Worm (Caenorhabditis elegans) whole organism, dauer: ENCODE measurements around the gene srd-39.

Experiments
- unc-62 ChIP-seq: sonication (generic microtip); optimal IDR thresholded peaks from 2 replicates; lab custom pipeline; 2017; ENCODE audit warnings: missing biosample characterization, missing genetic modification reagents, missing genetic modification characterization

The srd-39 gene

DNA sequence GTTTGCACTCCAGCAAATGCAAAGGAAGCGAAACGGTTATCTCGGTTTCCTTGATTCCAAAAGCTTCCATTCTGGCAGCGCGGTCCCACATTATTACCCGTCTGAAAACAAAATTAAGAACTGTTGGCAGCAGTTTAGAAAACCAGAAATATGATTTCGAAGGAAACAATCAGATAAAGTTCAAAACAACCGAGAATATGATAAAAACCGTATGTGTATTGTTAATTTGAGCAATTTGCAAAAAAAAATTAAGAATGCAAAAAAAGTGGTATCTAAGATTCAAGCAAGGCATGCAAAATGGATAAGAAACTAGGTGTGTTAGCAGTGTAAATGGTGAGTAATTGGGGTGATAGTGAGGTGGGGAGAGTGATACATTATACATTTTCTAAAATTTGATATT is 11.7 kb downstream of the srd-39 start, which contains the start of gene R04D3.4:
TSS of gene R04D3.4 (minus strand) at position 101 of the 400 bp plus-strand sequence.
- TF ChIP-seq unc-62 (GFP tag; lab: Kevin White, UChicago): no peak

ce11 chrX:13286533-13286932 is 13.9 kb downstream of the srd-39 start, which contains the start of gene R04D3.2:
Gene R04D3.2 (minus strand): TSS chrX:13286633.
- TF ChIP-seq unc-62 (GFP tag; lab: Kevin White, UChicago): no peak

DNA sequence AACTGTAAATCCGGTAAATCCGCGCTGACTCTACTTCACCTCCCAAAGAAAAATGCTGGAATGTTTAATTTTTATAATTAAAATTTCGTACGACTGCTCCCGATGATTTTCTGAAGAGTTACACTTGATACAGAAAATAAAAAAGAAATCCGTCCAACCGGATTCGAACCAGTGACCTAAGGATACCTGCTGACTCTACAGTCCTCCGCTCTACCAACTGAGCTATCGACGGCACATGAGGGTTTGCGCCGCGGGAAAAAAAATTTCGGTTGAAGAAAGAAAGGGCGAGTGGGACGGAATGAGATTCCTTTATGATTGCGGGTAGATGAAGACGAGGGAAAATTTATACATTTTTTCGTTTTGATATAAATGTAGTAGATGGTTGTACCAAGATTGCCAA is 15.8 kb downstream of the srd-39 start:
- no peak for TF ChIP-seq unc-62 (GFP tag; lab: Kevin White, UChicago)

ce11 chrX:13284091-13284490 is 16.3 kb downstream of the srd-39 start, which contains the start of gene cyp-14A4:
Gene cyp-14A4 (minus strand): TSS chrX:13284197.
- TF ChIP-seq unc-62 (GFP tag; lab: Kevin White, UChicago): no peak

ce11 chrX:13283462-13283861 is 16.9 kb downstream of the srd-39 start:
- no peak for TF ChIP-seq unc-62 (GFP tag; lab: Kevin White, UChicago)

- TF ChIP-seq unc-62 (GFP tag; lab: Kevin White, UChicago): no peak
Observed at ce11 chrX:13278876-13279275, 21.5 kb downstream of the srd-39 start, which contains the start of gene phf-33. Gene phf-33 (minus strand): TSS chrX:13278976.

DNA sequence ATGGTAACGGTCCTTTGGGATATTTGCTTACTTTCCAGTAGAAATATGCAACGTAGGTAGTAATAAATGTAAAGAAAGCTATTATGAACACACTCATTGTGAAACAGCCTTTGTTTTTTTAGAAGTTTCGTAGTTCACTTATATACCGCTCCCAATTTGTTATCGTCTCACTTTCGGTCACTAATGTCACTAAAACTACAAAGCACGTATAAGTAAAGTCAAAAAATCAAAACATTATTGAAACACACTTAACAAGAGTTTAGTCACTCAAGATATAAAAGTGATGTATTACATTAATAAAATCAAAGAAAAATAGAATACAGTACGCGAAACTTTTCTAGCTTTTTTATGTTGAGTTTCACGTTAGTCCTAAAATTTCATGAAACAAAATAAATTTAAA is 26.3 kb downstream of the srd-39 start, which contains the start of gene cyp-14A3:
TSS of gene cyp-14A3 (minus strand) at position 101 of the 400 bp plus-strand sequence.
- TF ChIP-seq unc-62 (GFP tag; lab: Kevin White, UChicago): no peak

DNA sequence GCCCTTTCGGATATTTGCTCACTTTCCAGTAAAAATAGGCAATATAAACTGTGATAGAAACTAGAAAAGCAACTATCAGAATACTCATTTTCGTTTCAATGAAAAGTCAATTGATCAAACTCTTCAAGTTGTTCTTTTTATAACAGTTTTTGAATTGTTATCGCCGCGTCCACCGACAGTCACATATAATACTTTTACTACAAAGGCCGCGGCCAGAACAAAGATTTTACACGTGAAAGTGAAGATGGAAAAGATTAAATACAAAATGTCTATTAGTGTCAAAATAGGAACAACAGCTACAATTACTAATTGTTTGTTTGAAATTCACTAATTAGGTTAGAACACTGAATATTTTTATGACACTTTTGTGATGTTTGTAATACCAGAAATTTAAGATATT is 30.8 kb downstream of the srd-39 start, which contains the start of gene cyp-14A2:
TSS of gene cyp-14A2 (minus strand) at position 101 of the 400 bp plus-strand sequence.
- no peak for TF ChIP-seq unc-62 (GFP tag; lab: Kevin White, UChicago)

ce11 chrX:13267230-13267629 is 33.2 kb downstream of the srd-39 start, which contains the start of gene cyp-14A1:
Gene cyp-14A1 (minus strand): TSS chrX:13267355.
- TF ChIP-seq unc-62 (GFP tag; lab: Kevin White, UChicago): no peak

DNA sequence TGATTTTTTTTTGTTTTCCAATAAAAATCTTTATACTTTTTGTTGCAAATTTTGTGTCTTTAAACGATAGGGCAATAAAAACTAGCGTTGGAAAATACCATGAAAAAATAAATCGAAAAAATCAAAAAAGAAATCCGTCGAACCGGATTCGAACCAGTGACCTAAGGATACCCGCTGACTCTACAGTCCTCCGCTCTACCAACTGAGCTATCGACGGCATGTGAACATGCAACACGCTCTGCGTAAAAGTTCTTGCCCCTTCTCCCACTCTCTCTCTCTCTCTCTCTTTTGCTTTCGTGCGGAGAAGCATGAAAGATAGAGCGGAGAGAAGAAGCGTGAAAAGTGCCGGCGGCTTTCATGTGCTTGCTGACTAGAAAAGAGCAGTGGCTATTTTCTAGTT is 35.9 kb downstream of the srd-39 start:
- TF ChIP-seq unc-62 (GFP tag; lab: Kevin White, UChicago): no peak

ce11 chrX:13262195-13262594 is 38.2 kb downstream of the srd-39 start, which contains the start of gene K09A11.1:
Gene K09A11.1 (plus strand): TSS chrX:13262495.
- no peak for TF ChIP-seq unc-62 (GFP tag; lab: Kevin White, UChicago)

DNA sequence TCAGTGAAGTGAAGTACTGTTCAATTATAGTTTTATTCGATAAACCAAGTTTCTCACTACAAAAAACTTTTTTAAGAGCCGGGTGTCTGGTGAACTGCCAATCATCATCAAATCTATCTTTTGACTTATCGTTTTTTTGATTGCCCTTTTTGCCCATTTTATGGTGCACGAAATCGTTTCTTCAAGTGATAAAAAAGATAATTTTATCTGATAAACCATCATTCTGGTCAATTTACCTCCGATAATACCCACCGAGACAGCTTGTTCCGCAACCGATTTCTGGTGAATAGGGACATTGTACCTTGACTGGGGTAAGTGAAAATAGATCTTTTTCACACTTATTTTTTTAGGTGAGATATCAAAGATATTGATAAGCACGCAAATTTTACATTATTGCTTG is 42.8 kb downstream of the srd-39 start, which contains the start of gene K08H2.10:
TSS of gene K08H2.10 (plus strand) at position 230 of the 400 bp plus-strand sequence.
- no peak for TF ChIP-seq unc-62 (GFP tag; lab: Kevin White, UChicago)

ce11 chrX:13251914-13252434 is 48.4 kb downstream of the srd-39 start, which contains the start of gene nhr-32:
Gene nhr-32 (plus strand): TSS chrX:13251964.
- TF ChIP-seq unc-62 (GFP tag; lab: Kevin White, UChicago): no peak

ce11 chrX:13251354-13251843 is 49.0 kb downstream of the srd-39 start:
- no peak for TF ChIP-seq unc-62 (GFP tag; lab: Kevin White, UChicago)

DNA sequence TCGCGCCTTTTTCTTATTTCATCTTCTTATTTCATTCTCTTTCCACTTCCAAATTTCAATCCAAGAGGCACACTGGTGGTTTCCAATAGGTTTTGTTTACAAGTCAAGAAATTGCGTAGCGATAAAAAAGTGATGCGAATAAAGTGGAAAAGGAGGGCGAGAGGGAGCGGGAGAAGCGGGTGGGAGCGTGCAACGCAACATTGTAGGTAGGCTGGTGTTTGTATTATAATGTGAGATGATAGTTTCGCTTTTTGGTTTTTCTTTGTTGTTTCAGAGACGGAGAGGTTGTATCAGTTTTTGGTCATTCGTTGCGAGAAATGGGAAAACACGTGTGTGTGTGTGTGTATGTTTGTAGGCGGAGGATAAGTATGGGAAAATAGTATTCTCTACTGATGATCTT is 50.2 kb downstream of the srd-39 start:
- no peak for TF ChIP-seq unc-62 (GFP tag; lab: Kevin White, UChicago)

DNA sequence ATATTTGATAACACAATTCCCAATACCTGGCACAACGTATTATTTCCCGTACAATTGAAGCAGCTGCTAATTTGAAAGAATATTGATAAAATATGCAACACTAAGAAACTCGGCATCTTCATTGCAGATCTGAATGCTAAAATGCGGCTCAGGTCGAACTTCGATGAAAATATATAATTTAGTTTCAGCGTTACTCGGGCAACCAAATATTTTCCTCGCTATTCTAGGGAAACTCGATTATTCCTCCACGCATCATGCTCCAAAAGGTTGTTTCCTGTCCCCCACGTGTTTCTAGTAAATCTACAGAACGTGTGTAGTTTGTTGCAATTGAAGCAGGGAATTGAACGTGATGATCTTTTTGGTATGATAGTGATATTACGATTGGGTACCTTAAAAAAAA is 51.3 kb downstream of the srd-39 start:
- no peak for TF ChIP-seq unc-62 (GFP tag; lab: Kevin White, UChicago)
